Fruit fly (Drosophila melanogaster): ENCODE results near the gene Tudor-SN.
A peak's percentile ranks its signal among the peaks of the same experiment; 100 is the strongest.

Tudor-SN gene

dm6 chr3L:292146-292776 is 28.1 kb upstream of the Tudor-SN start (continued):
- no peak for TF ChIP-seq CG16813 (GFP tag; IDR thresholded peaks at IDR 0.05; ENCODE audit: partially characterized antibody)
- no peak for TF ChIP-seq oc (tag; optimal IDR thresholded peaks at IDR 0.05)
- TF ChIP-seq pros (GFP tag; optimal IDR thresholded peaks at IDR 0.05) = no peak
- no peak for TF ChIP-seq mirr (GFP tag; optimal IDR thresholded peaks at IDR 0.05)
- 0 out of 2 replicates have a peak, but pooled peaks have one; percentile 27 for TF ChIP-seq CG6689 (GFP tag; IDR thresholded peaks at IDR 0.05)
- TF ChIP-seq knrl (GFP tag; IDR thresholded peaks at IDR 0.05; ENCODE audit: partially characterized antibody) = peak; percentile 42; the same call in 2 of the 3 replicates
- no peak for TF ChIP-seq amos (GFP tag; IDR thresholded peaks at IDR 0.05; ENCODE audit: partially characterized antibody)
- peak; percentile 59 for TF ChIP-seq CG4617 (GFP tag; optimal IDR thresholded peaks at IDR 0.05; ENCODE audit: borderline replicate concordance)
- TF ChIP-seq ewg (GFP tag; optimal IDR thresholded peaks at IDR 0.05) = peak; percentile 95
- TF ChIP-seq CG11723 (GFP tag; optimal IDR thresholded peaks at IDR 0.05) = no peak
- no peak for TF ChIP-seq bigmax (GFP tag; optimal IDR thresholded peaks at IDR 0.05)
- TF ChIP-seq CG7839 (tag; optimal IDR thresholded peaks at IDR 0.05) = peak; percentile 11
- peak; percentile 6 for TF ChIP-seq CG7271 (tag; optimal IDR thresholded peaks at IDR 0.05)
- no peak for TF ChIP-seq Usf (GFP tag; optimal IDR thresholded peaks at IDR 0.05)
- TF ChIP-seq Deaf1 (tag; optimal IDR thresholded peaks at IDR 0.05) = peak; percentile 58
- TF ChIP-seq nom (GFP tag; optimal IDR thresholded peaks at IDR 0.05) = peak; percentile 7
- peak; percentile 91 for TF ChIP-seq sqz (GFP tag; optimal IDR thresholded peaks at IDR 0.05)
- no peak for TF ChIP-seq E2f1 (GFP tag; IDR thresholded peaks at IDR 0.05)
- peak; percentile 97 for TF ChIP-seq CG9797 (GFP tag; optimal IDR thresholded peaks at IDR 0.05)
- TF ChIP-seq CG8924 (tag; optimal IDR thresholded peaks at IDR 0.05) = peak; percentile 63
- TF ChIP-seq nerfin-1 (tag; optimal IDR thresholded peaks at IDR 0.05) = peak; percentile 40
- peak; percentile 38 for TF ChIP-seq CG7987 (GFP tag; optimal IDR thresholded peaks at IDR 0.05)
- TF ChIP-seq grau (tag; optimal IDR thresholded peaks at IDR 0.05) = no peak
- TF ChIP-seq CG2199 (GFP tag; IDR thresholded peaks at IDR 0.05) = peak; percentile 25; the same call in 1 of the 3 replicates
- TF ChIP-seq CG3065 (GFP tag; optimal IDR thresholded peaks at IDR 0.05) = no peak
- no peak for TF ChIP-seq Tbp (GFP tag; optimal IDR thresholded peaks at IDR 0.05)
- TF ChIP-seq lab (GFP tag; optimal IDR thresholded peaks at IDR 0.05) = peak; percentile 60
- TF ChIP-seq CG30403 (GFP tag; optimal IDR thresholded peaks at IDR 0.05) = no peak
- TF ChIP-seq sob (GFP tag; IDR thresholded peaks at IDR 0.05) = peak; percentile 41
- peak; percentile 10 for TF ChIP-seq pho (GFP tag; optimal IDR thresholded peaks at IDR 0.05)
- no peak for TF ChIP-seq h (optimal IDR thresholded peaks at IDR 0.05)
- TF ChIP-seq Fer1 (GFP tag; optimal IDR thresholded peaks at IDR 0.05) = peak; percentile 55
- no peak for TF ChIP-seq Nf-YA (GFP tag; IDR thresholded peaks at IDR 0.05)
- peak; percentile 6 for TF ChIP-seq HLH54F (GFP tag; optimal IDR thresholded peaks at IDR 0.05)
- peak; percentile 34 for TF ChIP-seq CG12391 (tag; optimal IDR thresholded peaks at IDR 0.05)
- TF ChIP-seq CG17361 (GFP tag; IDR thresholded peaks at IDR 0.05) = peak; percentile 40; the same call in 1 of the 3 replicates
- TF ChIP-seq CG18262 (tag; optimal IDR thresholded peaks at IDR 0.05) = no peak
- TF ChIP-seq Stat92E (GFP tag; optimal IDR thresholded peaks at IDR 0.05) = peak in 1 of 3 experiments; percentile 71
- TF ChIP-seq pfk (GFP tag; optimal IDR thresholded peaks at IDR 0.05) = no peak
- TF ChIP-seq Sin3A (optimal IDR thresholded peaks at IDR 0.05) = peak; percentile 62
- TF ChIP-seq eyg (GFP tag; optimal IDR thresholded peaks at IDR 0.05) = no peak
- TF ChIP-seq CG15601 (tag; optimal IDR thresholded peaks at IDR 0.05) = peak; percentile 29
- peak; percentile 11 for TF ChIP-seq Nf-YC (tag; optimal IDR thresholded peaks at IDR 0.05)
- peak; percentile 58 for TF ChIP-seq CG32772 (GFP tag; IDR thresholded peaks at IDR 0.05)
- no peak for TF ChIP-seq Atf-2 (GFP tag; optimal IDR thresholded peaks at IDR 0.05)
- TF ChIP-seq CG9932 (GFP tag; IDR thresholded peaks at IDR 0.05) = 0 out of 2 replicates have a peak, but pooled peaks have one; percentile 6
- TF ChIP-seq MESR4 (GFP tag; optimal IDR thresholded peaks at IDR 0.05) = peak; percentile 82
- no peak for TF ChIP-seq CG42726 (GFP tag; IDR thresholded peaks at IDR 0.05; ENCODE audit: partially characterized antibody)
- peak; percentile 47 for TF ChIP-seq BEAF-32 (GFP tag; optimal IDR thresholded peaks at IDR 0.05)
